Fruit fly (Drosophila melanogaster) whole organism, pupa: ENCODE results near the gene BG642163.

Experiments used
- CG10348 ChIP-seq: fragments of 200-800 bp; sonication (Bioruptor generic); IDR thresholded peaks from 2 replicates; pipeline ENCODE4 v1.3.6; 2022; ENCODE audit warnings: missing biosample characterization, missing genetic modification characterization
- CG12605 ChIP-seq: fragments of 200-800 bp; sonication (Bioruptor generic); IDR thresholded peaks from 2 replicates; pipeline ENCODE4 v1.3.6; 2022; ENCODE audit warnings: missing biosample characterization, missing genetic modification characterization
- CG13204 ChIP-seq: fragments of 200-800 bp; sonication (Bioruptor generic); optimal IDR thresholded peaks from 2 replicates; lab custom pipeline; 2018; ENCODE audit warnings: missing biosample characterization, mild to moderate bottlenecking, missing genetic modification characterization, moderate library complexity
- CG14655 ChIP-seq: fragments of 200-800 bp; sonication (Bioruptor generic); optimal IDR thresholded peaks from 3 replicates; lab custom pipeline; 2017; ENCODE audit warnings: mild to moderate bottlenecking, missing biosample characterization, missing genetic modification reagents, missing genetic modification characterization
- CG15710 ChIP-seq: fragments of 200-800 bp; sonication (Bioruptor generic); optimal IDR thresholded peaks from 2 replicates; lab custom pipeline; 2018; ENCODE audit warnings: missing biosample characterization, mild to moderate bottlenecking, missing genetic modification characterization, moderate library complexity
- CG17806 ChIP-seq: fragments of 200-800 bp; sonication (Bioruptor generic); optimal IDR thresholded peaks from 2 replicates; lab custom pipeline; 2018; ENCODE audit warnings: missing biosample characterization, mild to moderate bottlenecking, missing genetic modification characterization, moderate library complexity
- CG32121 ChIP-seq: fragments of 200-800 bp; sonication (Bioruptor generic); IDR thresholded peaks from 2 replicates; pipeline ENCODE4 v1.3.6; 2022; ENCODE audit warnings: missing biosample characterization, missing genetic modification characterization
- CG34367 ChIP-seq: fragments of 200-800 bp; sonication (Bioruptor generic); optimal IDR thresholded peaks from 2 replicates; lab custom pipeline; 2018; ENCODE audit warnings: missing biosample characterization, mild to moderate bottlenecking, missing genetic modification characterization
- CG4496 ChIP-seq: fragments of 200-800 bp; sonication (Bioruptor generic); IDR thresholded peaks from 3 replicates; pipeline ENCODE4 v1.3.6; 2022; ENCODE audit warnings: missing biosample characterization, missing genetic modification characterization
- CG8159 ChIP-seq: fragments of 200-800 bp; sonication (Bioruptor generic); optimal IDR thresholded peaks from 3 replicates; lab custom pipeline; 2018; ENCODE audit warnings: missing biosample characterization, mild to moderate bottlenecking, missing genetic modification characterization, moderate library complexity
- CG8301 ChIP-seq: fragments of 200-800 bp; sonication (Bioruptor generic); optimal IDR thresholded peaks from 2 replicates; lab custom pipeline; 2018; ENCODE audit warnings: missing biosample characterization, mild to moderate bottlenecking, missing genetic modification characterization
- CG9948 ChIP-seq: fragments of 200-800 bp; sonication (Bioruptor generic); optimal IDR thresholded peaks from 2 replicates; lab custom pipeline; 2018; ENCODE audit warnings: missing biosample characterization, mild to moderate bottlenecking, missing genetic modification characterization, moderate library complexity
- D1 ChIP-seq: fragments of 200-800 bp; sonication (Bioruptor generic); optimal IDR thresholded peaks from 2 replicates; lab custom pipeline; 2018; ENCODE audit warnings: missing biosample characterization, mild to moderate bottlenecking, missing genetic modification characterization, moderate library complexity
- EcR ChIP-seq: fragments of 200-800 bp; sonication (Bioruptor generic); optimal IDR thresholded peaks from 3 replicates; lab custom pipeline; 2019; ENCODE audit warnings: missing biosample characterization, missing genetic modification characterization, mild to moderate bottlenecking, moderate library complexity, missing genetic modification reagents
- Ets98B ChIP-seq: fragments of 200-800 bp; sonication (Bioruptor generic); IDR thresholded peaks from 2 replicates; pipeline ENCODE4 v1.3.6; 2022; ENCODE audit warnings: missing biosample characterization, missing genetic modification characterization
- Pif1A ChIP-seq: fragments of 200-800 bp; sonication (Bioruptor generic); optimal IDR thresholded peaks from 3 replicates; lab custom pipeline; 2016; ENCODE audit warnings: missing biosample characterization, missing genetic modification characterization
- Pif1B ChIP-seq: fragments of 200-800 bp; sonication (Bioruptor generic); optimal IDR thresholded peaks from 3 replicates; lab custom pipeline; 2016; ENCODE audit warnings: missing biosample characterization, missing genetic modification characterization
- Snoo ChIP-seq: fragments of 200-800 bp; sonication (Bioruptor generic); optimal IDR thresholded peaks from 3 replicates; lab custom pipeline; 2017; ENCODE audit warnings: missing biosample characterization, mild to moderate bottlenecking, missing genetic modification characterization, inconsistent platforms
- fd96Ca ChIP-seq: fragments of 200-800 bp; sonication (Bioruptor generic); IDR thresholded peaks from 3 replicates; pipeline ENCODE4 v1.3.6; 2022; ENCODE audit warnings: missing biosample characterization, missing genetic modification characterization
- gl ChIP-seq: fragments of 200-800 bp; sonication (Bioruptor generic); optimal IDR thresholded peaks from 2 replicates; lab custom pipeline; 2018; ENCODE audit warnings: missing biosample characterization, mild to moderate bottlenecking, missing genetic modification characterization
- rn ChIP-seq: fragments of 200-800 bp; sonication (Bioruptor generic); IDR thresholded peaks from 2 replicates; pipeline ENCODE4 v1.3.6; 2022; ENCODE audit warnings: missing biosample characterization, missing genetic modification characterization

BG642163 gene

dm6 chr2L:4682377-4682776 is 41.3 kb downstream of the BG642163 start, which contains the start of gene CG11929:
TSS of gene CG11929 (plus strand) at chr2L:4682677.
- no peak for TF ChIP-seq Pif1B (GFP tag; lab: Kevin White, UChicago)
- TF ChIP-seq CG13204 = no peak
- TF ChIP-seq CG10348 (GFP tag; lab: Robert Waterston, UW) = no peak
- no peak for TF ChIP-seq CG4496 (GFP tag; lab: Robert Waterston, UW)
- no peak for TF ChIP-seq CG8301 (tag; lab: Kevin White, UChicago)
- TF ChIP-seq CG17806 (tag; lab: Kevin White, UChicago) = no peak
- no peak for TF ChIP-seq CG14655
- no peak for TF ChIP-seq rn
- no peak for TF ChIP-seq fd96Ca
- no peak for TF ChIP-seq CG9948 (tag; lab: Kevin White, UChicago)
- TF ChIP-seq Pif1A (GFP tag; lab: Kevin White, UChicago) = no peak

DNA sequence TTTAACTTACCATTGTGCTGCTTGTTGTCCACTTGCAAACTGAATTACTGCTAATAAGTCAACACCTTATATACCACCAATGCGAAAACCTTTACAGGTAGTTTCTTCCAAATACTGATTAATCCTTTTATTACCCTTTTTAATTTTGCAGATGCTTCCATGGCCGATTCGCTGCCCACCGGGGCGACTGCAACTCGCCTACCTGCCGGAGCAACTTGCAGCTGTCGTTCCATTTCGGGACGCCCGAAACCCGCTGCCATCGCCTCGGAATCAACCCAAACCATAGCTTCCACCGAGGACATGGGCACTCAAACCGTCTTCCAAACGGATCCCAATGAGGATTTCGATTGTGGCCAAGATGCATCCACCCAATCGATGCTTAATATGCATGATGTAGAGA is 43.3 kb downstream of the BG642163 start, which contains the start of gene Elba1:
Gene Elba1 (minus strand): TSS at position 101 of the 400 bp plus-strand sequence.
- TF ChIP-seq EcR (GFP tag; lab: Kevin White, UChicago) = no peak
- no peak for TF ChIP-seq CG14655
- TF ChIP-seq gl (tag; lab: Kevin White, UChicago) = no peak
- no peak for TF ChIP-seq CG17806 (tag; lab: Kevin White, UChicago)
- no peak for TF ChIP-seq CG15710 (tag; lab: Kevin White, UChicago)
- TF ChIP-seq CG8159 (tag; lab: Kevin White, UChicago) = no peak
- no peak for TF ChIP-seq Pif1B (GFP tag; lab: Kevin White, UChicago)
- TF ChIP-seq Snoo (tag; lab: Kevin White, UChicago) = no peak
- no peak for TF ChIP-seq Pif1A (GFP tag; lab: Kevin White, UChicago)
- TF ChIP-seq CG10348 (GFP tag; lab: Robert Waterston, UW) = no peak
- no peak for TF ChIP-seq CG8301 (tag; lab: Kevin White, UChicago)
- TF ChIP-seq CG34367 (tag; lab: Kevin White, UChicago) = no peak

DNA sequence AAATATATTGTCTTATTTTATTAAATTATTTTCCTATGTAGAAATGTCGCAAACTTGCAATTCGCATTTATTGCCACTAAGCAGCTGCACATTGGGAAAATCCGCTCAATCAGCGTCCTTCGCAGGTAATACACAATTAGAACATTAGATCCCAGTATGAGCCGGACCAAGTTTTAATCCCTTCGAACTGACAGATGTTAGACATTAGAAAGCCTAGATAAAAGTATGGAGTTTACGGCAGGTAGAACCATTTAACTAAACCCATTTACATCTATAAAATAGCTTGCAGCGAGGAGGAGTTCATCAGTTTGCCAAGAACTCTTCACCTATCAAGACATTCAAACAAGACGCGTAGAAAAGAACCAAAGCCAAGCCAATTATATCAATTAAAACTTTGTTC is 46.1 kb downstream of the BG642163 start, which contains the start of gene Elba3:
Gene Elba3 (plus strand): TSS at position 301 of the 400 bp plus-strand sequence.
- TF ChIP-seq CG12605 (GFP tag; lab: Robert Waterston, UW) (no peak), Pif1B (GFP tag; lab: Kevin White, UChicago) (no peak), D1 (tag; lab: Kevin White, UChicago) (no peak), EcR (GFP tag; lab: Kevin White, UChicago) (no peak), CG4496 (GFP tag; lab: Robert Waterston, UW) (no peak), Pif1A (GFP tag; lab: Kevin White, UChicago) (no peak), CG8159 (tag; lab: Kevin White, UChicago) (no peak), CG17806 (tag; lab: Kevin White, UChicago) (no peak), fd96Ca (no peak), CG14655 (no peak), CG9948 (tag; lab: Kevin White, UChicago) (no peak), CG8301 (tag; lab: Kevin White, UChicago) (no peak), gl (tag; lab: Kevin White, UChicago) (no peak), Ets98B (GFP tag; lab: Robert Waterston, UW) (no peak), CG34367 (tag; lab: Kevin White, UChicago) (no peak), CG13204 (no peak), CG10348 (GFP tag; lab: Robert Waterston, UW) (no peak), rn (no peak), CG32121 (GFP tag; lab: Robert Waterston, UW) (no peak), CG15710 (tag; lab: Kevin White, UChicago) (no peak)

dm6 chr2L:4690602-4691001 is 49.5 kb downstream of the BG642163 start, which contains the start of gene CG3251:
TSS of gene CG3251 (minus strand) at chr2L:4690702.
- no peak for TF ChIP-seq CG17806 (tag; lab: Kevin White, UChicago)
- no peak for TF ChIP-seq CG14655
- no peak for TF ChIP-seq Pif1A (GFP tag; lab: Kevin White, UChicago)
- no peak for TF ChIP-seq CG9948 (tag; lab: Kevin White, UChicago)
- no peak for TF ChIP-seq CG8159 (tag; lab: Kevin White, UChicago)
- TF ChIP-seq CG8301 (tag; lab: Kevin White, UChicago) = no peak
- TF ChIP-seq CG34367 (tag; lab: Kevin White, UChicago) = no peak
- no peak for TF ChIP-seq CG32121 (GFP tag; lab: Robert Waterston, UW)
- TF ChIP-seq Pif1B (GFP tag; lab: Kevin White, UChicago) = no peak
- no peak for TF ChIP-seq D1 (tag; lab: Kevin White, UChicago)
- TF ChIP-seq CG13204 = no peak
- TF ChIP-seq CG4496 (GFP tag; lab: Robert Waterston, UW) = no peak
- no peak for TF ChIP-seq fd96Ca
- TF ChIP-seq EcR (GFP tag; lab: Kevin White, UChicago) = no peak
